Worm (Caenorhabditis elegans) whole organism, L3 larva: ENCODE results near the gene ZK930.4.

Experiments used
- lsy-12 ChIP-seq: sonication (generic microtip); optimal IDR thresholded peaks from 2 replicates; lab custom pipeline; 2016; ENCODE audit warnings: mild to moderate bottlenecking, missing genetic modification characterization, missing compliant biosample characterization
- nhr-11 ChIP-seq: fragments of 150-350 bp; optimal IDR thresholded peaks from 2 replicates; lab custom pipeline; 2014; ENCODE audit warnings: missing biosample characterization, missing genetic modification characterization
- zag-1 ChIP-seq: fragments of 150-350 bp; optimal IDR thresholded peaks from 2 replicates; lab custom pipeline; 2014; ENCODE audit warnings: missing biosample characterization, missing genetic modification characterization

DNA sequence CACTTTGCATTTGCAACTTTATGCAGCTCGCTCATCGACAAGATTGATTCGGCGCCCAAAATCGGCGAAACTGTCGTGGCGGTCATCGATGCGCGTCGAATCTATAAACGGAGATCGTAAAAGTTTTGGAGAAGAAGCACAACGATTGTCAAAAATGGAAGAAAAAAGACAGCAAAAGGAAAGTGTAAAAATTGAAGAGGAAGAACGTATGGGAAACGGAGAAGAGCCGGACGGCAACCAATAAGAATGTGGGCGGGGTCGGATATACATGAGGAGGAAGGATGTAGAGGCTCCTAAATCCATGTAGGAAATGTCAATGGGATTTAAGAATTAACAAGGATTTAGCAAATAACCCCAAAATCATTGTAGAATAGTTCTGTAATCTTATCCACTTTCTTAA lies 5.2 kb upstream of the ZK930.4 start, which contains the start of gene vab-23:
- TF ChIP-seq zag-1 (tag; lab: Kevin White, UChicago) (no peak), nhr-11 (tag; lab: Kevin White, UChicago) (no peak), lsy-12 (tag; lab: Kevin White, UChicago) (no peak)
